Fruit fly (Drosophila melanogaster): ENCODE data around the gene GC1.
A peak's percentile ranks its signal among the peaks of the same experiment; 100 is the strongest.

Gene GC1

DNA sequence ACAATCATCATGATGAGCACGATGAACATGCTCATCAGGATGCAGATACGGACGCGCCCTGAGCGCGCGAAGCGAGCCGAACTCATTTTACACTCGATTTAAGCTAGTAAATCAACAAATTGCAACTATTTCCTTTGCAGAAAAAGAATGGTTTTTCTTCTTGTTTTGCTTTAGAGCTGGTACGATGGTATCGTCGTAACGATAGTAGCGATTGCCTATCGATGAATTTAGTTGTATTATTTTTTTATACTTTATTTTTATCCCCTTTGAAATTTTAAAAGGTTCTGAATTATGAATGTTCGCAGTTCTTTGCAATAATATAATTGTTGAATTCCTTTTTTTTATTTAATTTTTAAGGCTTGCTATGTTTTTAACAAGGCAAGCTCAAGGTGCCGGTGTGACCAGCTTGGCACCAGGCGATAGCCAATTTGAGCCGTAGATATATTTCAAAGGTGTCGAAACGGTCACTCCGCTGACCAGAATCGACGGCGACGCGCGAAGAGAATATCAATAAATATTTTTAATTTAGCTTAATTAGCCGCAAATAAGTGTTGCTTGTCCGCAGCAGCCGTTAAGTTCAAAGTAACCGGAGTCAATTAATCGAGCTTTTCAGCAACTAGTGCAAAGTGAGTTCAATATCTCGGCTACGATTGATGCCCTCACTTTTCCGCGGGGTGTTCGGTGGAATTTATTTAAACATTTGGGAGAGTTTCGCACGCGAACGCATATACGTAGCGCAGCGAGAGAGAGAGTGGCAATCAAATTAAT is at the start of gene GC1, which contains the start of gene CG12213:
Gene GC1, plus strand, starts transcription at position 447 of the 768 bp plus-strand sequence.
Gene CG12213, minus strand, starts transcription at position 430 of the 768 bp plus-strand sequence.
- TF ChIP-seq phol (tag; optimal IDR thresholded peaks at IDR 0.05) (peak; percentile 70), CG8478 (optimal IDR thresholded peaks at IDR 0.05) (no peak), zfh2 (GFP tag; optimal IDR thresholded peaks at IDR 0.05) (peak; percentile 16), lilli (GFP tag; optimal IDR thresholded peaks at IDR 0.05) (peak; percentile 61), aop (GFP tag; IDR thresholded peaks at IDR 0.05) (no peak), chinmo (GFP tag; IDR thresholded peaks at IDR 0.05; ENCODE audit: partially characterized antibody) (peak; percentile 97), stwl (tag; optimal IDR thresholded peaks at IDR 0.05) (peak; percentile 79), nerfin-2 (GFP tag; IDR thresholded peaks at IDR 0.05; ENCODE audit: partially characterized antibody) (peak; percentile 95), Fer2 (tag; optimal IDR thresholded peaks at IDR 0.05) (no peak), Lhr (GFP tag; optimal IDR thresholded peaks at IDR 0.05) (peak; percentile 80), CG5953 (GFP tag; IDR thresholded peaks at IDR 0.05) (no peak), zen (tag; optimal IDR thresholded peaks at IDR 0.05) (peak; percentile 30), seq (GFP tag; IDR thresholded peaks at IDR 0.05) (no peak), gem (tag; optimal IDR thresholded peaks at IDR 0.05) (peak; percentile 53), CG17612 (GFP tag; IDR thresholded peaks at IDR 0.05) (no peak), HLH54F (GFP tag; optimal IDR thresholded peaks at IDR 0.05) (peak; percentile 16), CG14710 (tag; optimal IDR thresholded peaks at IDR 0.05) (peak; percentile 89), Mes4 (GFP tag; optimal IDR thresholded peaks at IDR 0.05) (no peak), Mrtf (GFP tag; IDR thresholded peaks at IDR 0.05) (no peak), CG33213 (GFP tag; optimal IDR thresholded peaks at IDR 0.05) (peak; percentile 49), CG17385 (GFP tag; optimal IDR thresholded peaks at IDR 0.05) (peak; percentile 42), HmgD (GFP tag; optimal IDR thresholded peaks at IDR 0.05) (peak; percentile 23), CG11560 (tag; IDR thresholded peaks at IDR 0.05) (no peak), BEAF-32 (GFP tag; optimal IDR thresholded peaks at IDR 0.05) (peak; percentile 99), CG43689 (GFP tag; IDR thresholded peaks at IDR 0.05) (no peak), trem (tag; optimal IDR thresholded peaks at IDR 0.05) (peak; percentile 93), tna (GFP tag; IDR thresholded peaks at IDR 0.05; ENCODE audit: partially characterized antibody) (peak; percentile 97), CG12155 (GFP tag; optimal IDR thresholded peaks at IDR 0.05) (peak; percentile 40), CG8924 (tag; optimal IDR thresholded peaks at IDR 0.05) (peak; percentile 84), CG30403 (GFP tag; optimal IDR thresholded peaks at IDR 0.05) (peak; percentile 44), Eip74EF (GFP tag; optimal IDR thresholded peaks at IDR 0.05) (no peak), CG4617 (GFP tag; optimal IDR thresholded peaks at IDR 0.05; ENCODE audit: borderline replicate concordance) (peak; percentile 65), CG18764 (GFP tag; optimal IDR thresholded peaks at IDR 0.05) (no peak), CG13424 (tag; optimal IDR thresholded peaks at IDR 0.05) (peak; percentile 4), Kr (GFP tag; optimal IDR thresholded peaks at IDR 0.05) (no peak), CG2116 (GFP tag; optimal IDR thresholded peaks at IDR 0.05) (peak; percentile 83), CG31224 (GFP tag; IDR thresholded peaks at IDR 0.05) (0 out of 2 replicates have a peak, but pooled peaks have one; percentile 32), CG10431 (GFP tag; optimal IDR thresholded peaks at IDR 0.05) (no peak), Atf3 (GFP tag; optimal IDR thresholded peaks at IDR 0.05) (no peak), btn (GFP tag; optimal IDR thresholded peaks at IDR 0.05) (no peak), Med (GFP tag) (peak; percentile 85), CG12236 (GFP tag; optimal IDR thresholded peaks at IDR 0.05) (no peak), CG4404 (GFP tag; IDR thresholded peaks at IDR 0.05) (no peak), Oaz (GFP tag; IDR thresholded peaks at IDR 0.05) (no peak), CG7963 (GFP tag; IDR thresholded peaks at IDR 0.05; ENCODE audit: partially characterized antibody) (peak; percentile 91), Deaf1 (tag; optimal IDR thresholded peaks at IDR 0.05) (peak; percentile 9), sens (GFP tag) (peak; percentile 88), CG10654 (GFP tag; optimal IDR thresholded peaks at IDR 0.05) (no peak), CG3847 (GFP tag; IDR thresholded peaks at IDR 0.05) (peak; percentile 69), CG8388 (GFP tag; optimal IDR thresholded peaks at IDR 0.05) (peak; percentile 4)
